Worm (Caenorhabditis elegans): ENCODE results near the gene sup-36.

The sup-36 gene

ce11 chrIV:6556624-6557368 is 44.7 kb upstream of the sup-36 start, which contains the start of gene try-3:
Gene try-3 (plus strand): TSS chrIV:6557155.
- TF ChIP-seq M03D4.4 (tag; optimal IDR thresholded peaks at IDR 0.05) (peak; percentile 75), nhr-28 (tag; optimal IDR thresholded peaks at IDR 0.05) (no peak), nhr-12 (tag; optimal IDR thresholded peaks at IDR 0.05) (no peak), ces-1 (GFP tag; optimal IDR thresholded peaks at IDR 0.05) (peak; percentile 27), elt-1 (tag; optimal IDR thresholded peaks at IDR 0.05; ENCODE audit: borderline replicate concordance, insufficient read depth) (no peak), drap-1 (GFP tag; optimal IDR thresholded peaks at IDR 0.05) (peak; percentile 77), ceh-43 (GFP tag; optimal IDR thresholded peaks at IDR 0.05) (no peak), lin-32 (GFP tag; optimal IDR thresholded peaks at IDR 0.05) (peak; percentile 39), unc-39 (tag; optimal IDR thresholded peaks at IDR 0.05) (no peak), unc-120 (tag; optimal IDR thresholded peaks at IDR 0.05; ENCODE audit: poor library complexity, severe bottlenecking) (peak; percentile 87), nhr-76 (tag; optimal IDR thresholded peaks at IDR 0.05) (no peak), zip-8 (tag; optimal IDR thresholded peaks at IDR 0.05) (no peak), pha-4 (tag; optimal IDR thresholded peaks at IDR 0.05) (no peak), ceh-83 (GFP tag; optimal IDR thresholded peaks at IDR 0.05) (peak; percentile 86), ceh-39 (tag; optimal IDR thresholded peaks at IDR 0.05) (no peak), snpc-4 (tag; optimal IDR thresholded peaks at IDR 0.05) (no peak), lin-13 (tag; optimal IDR thresholded peaks at IDR 0.05) (no peak), hlh-1 (tag; optimal IDR thresholded peaks at IDR 0.05) (no peak), tbx-8 (GFP tag; optimal IDR thresholded peaks at IDR 0.05) (peak; percentile 36), nhr-2 (tag; optimal IDR thresholded peaks at IDR 0.05) (no peak), bed-3 (GFP tag; optimal IDR thresholded peaks at IDR 0.05) (peak; percentile 47), mls-2 (tag; optimal IDR thresholded peaks at IDR 0.05) (peak; percentile 78), mep-1 (tag; optimal IDR thresholded peaks at IDR 0.05) (peak; percentile 1), elt-3 (tag; optimal IDR thresholded peaks at IDR 0.05) (no peak), sptf-1 (tag; optimal IDR thresholded peaks at IDR 0.05) (peak; percentile 83), cnd-1 (tag; optimal IDR thresholded peaks at IDR 0.05) (peak; percentile 81), ztf-11 (tag; optimal IDR thresholded peaks at IDR 0.05) (no peak), nhr-237 (tag; optimal IDR thresholded peaks at IDR 0.05) (no peak), flh-1 (GFP tag; optimal IDR thresholded peaks at IDR 0.05) (peak; percentile 49), blmp-1 (tag; optimal IDR thresholded peaks at IDR 0.05) (no peak), ham-2 (GFP tag; optimal IDR thresholded peaks at IDR 0.05) (no peak), sem-2 (GFP tag; optimal IDR thresholded peaks at IDR 0.05) (peak; percentile 74), mab-5 (tag; optimal IDR thresholded peaks at IDR 0.05) (no peak), unc-62 (GFP tag; optimal IDR thresholded peaks at IDR 0.05) (no peak), lsy-2 (tag; optimal IDR thresholded peaks at IDR 0.05) (peak; percentile 11)

- TF ChIP-seq nhr-76 (tag; optimal IDR thresholded peaks at IDR 0.05) (no peak), ham-2 (GFP tag; optimal IDR thresholded peaks at IDR 0.05) (no peak), nhr-12 (tag; optimal IDR thresholded peaks at IDR 0.05) (no peak), tbx-8 (GFP tag; optimal IDR thresholded peaks at IDR 0.05) (no peak), zip-8 (tag; optimal IDR thresholded peaks at IDR 0.05) (no peak), ceh-83 (GFP tag; optimal IDR thresholded peaks at IDR 0.05) (no peak), M03D4.4 (tag; optimal IDR thresholded peaks at IDR 0.05) (no peak), lin-32 (GFP tag; optimal IDR thresholded peaks at IDR 0.05) (no peak), cnd-1 (tag; optimal IDR thresholded peaks at IDR 0.05) (no peak), pha-4 (tag; optimal IDR thresholded peaks at IDR 0.05) (no peak), mep-1 (tag; optimal IDR thresholded peaks at IDR 0.05) (no peak), drap-1 (GFP tag; optimal IDR thresholded peaks at IDR 0.05) (no peak), lsy-2 (tag; optimal IDR thresholded peaks at IDR 0.05) (no peak), unc-39 (tag; optimal IDR thresholded peaks at IDR 0.05) (no peak), mls-2 (tag; optimal IDR thresholded peaks at IDR 0.05) (no peak)
Measured at ce11 chrIV:6560434-6560833, 41.0 kb upstream of the sup-36 start, which contains the start of gene best-9. Gene best-9 (plus strand): TSS chrIV:6560734.

- no peak for TF ChIP-seq mep-1 (tag; optimal IDR thresholded peaks at IDR 0.05)
Measured at ce11 chrIV:6562039-6562438, 39.4 kb upstream of the sup-36 start.
